Fruit fly (Drosophila melanogaster) whole organism, embryonic: ENCODE measurements around the gene CG5139.

Source experiments
- B-H2 ChIP-seq: fragments of 200-800 bp; sonication (Bioruptor generic); optimal IDR thresholded peaks from 2 replicates; lab custom pipeline; 2018; ENCODE audit warnings: missing biosample characterization, mild to moderate bottlenecking, missing genetic modification characterization
- Bgb ChIP-seq: fragments of 200-800 bp; sonication (Bioruptor generic); IDR thresholded peaks from 2 replicates; pipeline ENCODE4 v1.3.6; 2022; ENCODE audit warnings: missing biosample characterization, missing genetic modification characterization; ENCODE audit not compliant: partially characterized antibody
- Bteb2 ChIP-seq: fragments of 200-800 bp; sonication (Bioruptor generic); optimal IDR thresholded peaks from 2 replicates; lab custom pipeline; 2016; ENCODE audit warnings: missing biosample characterization, missing genetic modification characterization
- CG1024 ChIP-seq: fragments of 200-800 bp; sonication (Bioruptor generic); IDR thresholded peaks from 2 replicates; pipeline ENCODE4 v1.3.6; 2022; ENCODE audit warnings: missing biosample characterization, missing genetic modification characterization
- CG11085 ChIP-seq: fragments of 200-800 bp; sonication (Bioruptor generic); IDR thresholded peaks from 2 replicates; pipeline ENCODE4 v1.3.6; 2022; ENCODE audit warnings: missing biosample characterization, missing genetic modification characterization
- CG12659 ChIP-seq: fragments of 200-800 bp; sonication (Bioruptor generic); optimal IDR thresholded peaks from 3 replicates; lab custom pipeline; 2017; ENCODE audit warnings: mild to moderate bottlenecking, missing biosample characterization, missing genetic modification reagents, missing genetic modification characterization
- CG15514 ChIP-seq: fragments of 200-800 bp; sonication (Bioruptor generic); optimal IDR thresholded peaks from 3 replicates; lab custom pipeline; 2017; ENCODE audit warnings: missing biosample characterization, missing genetic modification characterization, mild to moderate bottlenecking, moderate library complexity, missing genetic modification reagents
- CG1603 ChIP-seq: fragments of 200-800 bp; sonication (Bioruptor generic); optimal IDR thresholded peaks from 2 replicates; lab custom pipeline; 2019; ENCODE audit warnings: missing biosample characterization, mild to moderate bottlenecking, missing genetic modification characterization, moderate library complexity
- CG16863 ChIP-seq: fragments of 200-800 bp; sonication (Bioruptor generic); optimal IDR thresholded peaks from 3 replicates; lab custom pipeline; 2016; ENCODE audit warnings: missing biosample characterization, missing genetic modification characterization
- CG17385 ChIP-seq: fragments of 200-800 bp; sonication (Bioruptor generic); optimal IDR thresholded peaks from 3 replicates; lab custom pipeline; 2018; ENCODE audit warnings: missing biosample characterization, mild to moderate bottlenecking, missing genetic modification characterization
- CG17829 ChIP-seq: fragments of 200-800 bp; optimal IDR thresholded peaks from 2 replicates; lab custom pipeline; 2019; ENCODE audit warnings: missing biosample characterization, mild to moderate bottlenecking, missing genetic modification characterization, moderate library complexity
- CG18262 ChIP-seq: fragments of 200-800 bp; optimal IDR thresholded peaks from 3 replicates; lab custom pipeline; 2019; ENCODE audit warnings: missing biosample characterization, mild to moderate bottlenecking, missing genetic modification characterization, moderate library complexity
- CG1832 ChIP-seq: fragments of 200-800 bp; sonication (Bioruptor generic); optimal IDR thresholded peaks from 2 replicates; lab custom pipeline; 2017; ENCODE audit warnings: missing biosample characterization, mild to moderate bottlenecking, missing genetic modification characterization, inconsistent platforms
- CG30020 ChIP-seq: fragments of 200-800 bp; optimal IDR thresholded peaks from 2 replicates; lab custom pipeline; 2019; ENCODE audit warnings: missing biosample characterization, mild to moderate bottlenecking, missing genetic modification characterization, moderate library complexity
- CG31224 ChIP-seq: fragments of 200-800 bp; sonication (Bioruptor generic); IDR thresholded peaks from 2 replicates; pipeline ENCODE4 v1.3.6; 2022; ENCODE audit warnings: missing biosample characterization, missing genetic modification characterization
- CG42726 ChIP-seq: fragments of 200-800 bp; sonication (Bioruptor generic); IDR thresholded peaks from 2 replicates; pipeline ENCODE4 v1.3.6; 2022; ENCODE audit warnings: missing biosample characterization, missing genetic modification characterization; ENCODE audit not compliant: partially characterized antibody
- CG4360 ChIP-seq: fragments of 200-800 bp; sonication (Bioruptor generic); IDR thresholded peaks from 2 replicates; pipeline ENCODE4 v1.3.6; 2022; ENCODE audit warnings: missing biosample characterization, missing genetic modification characterization
- CG7372 ChIP-seq: fragments of 200-800 bp; sonication (Bioruptor generic); IDR thresholded peaks from 2 replicates; pipeline ENCODE4 v1.3.6; 2022; ENCODE audit warnings: missing biosample characterization, missing genetic modification characterization
- CG9932 ChIP-seq: fragments of 200-800 bp; sonication (Bioruptor generic); IDR thresholded peaks from 2 replicates; pipeline ENCODE4 v1.3.6; 2022; ENCODE audit warnings: missing biosample characterization, missing genetic modification characterization
- CHES-1-like ChIP-seq: fragments of 200-800 bp; sonication (Bioruptor generic); optimal IDR thresholded peaks from 2 replicates; lab custom pipeline; 2016; ENCODE audit warnings: missing biosample characterization, missing genetic modification characterization
- Chrac-16 ChIP-seq: fragments of 200-800 bp; sonication (Bioruptor generic); optimal IDR thresholded peaks from 3 replicates; lab custom pipeline; 2016; ENCODE audit warnings: missing biosample characterization, missing genetic modification characterization
- Drgx ChIP-seq: fragments of 200-800 bp; sonication (Bioruptor generic); IDR thresholded peaks from 2 replicates; pipeline ENCODE4 v1.3.6; 2022; ENCODE audit warnings: missing biosample characterization, missing genetic modification characterization
- Ets65A ChIP-seq: fragments of 200-800 bp; sonication (Bioruptor generic); peaks from one replicate; lab custom pipeline; 2016; ENCODE audit warnings: missing biosample characterization, missing genetic modification characterization
- Fer1 ChIP-seq: fragments of 200-800 bp; sonication (Bioruptor generic); optimal IDR thresholded peaks from 2 replicates; lab custom pipeline; 2017; ENCODE audit warnings: missing biosample characterization, mild to moderate bottlenecking, missing genetic modification characterization
- HLH4C ChIP-seq: fragments of 200-800 bp; sonication (Bioruptor generic); IDR thresholded peaks from 3 replicates; pipeline ENCODE4 v1.3.6; 2022; ENCODE audit warnings: missing biosample characterization, missing genetic modification characterization; ENCODE audit not compliant: partially characterized antibody
- HmgZ ChIP-seq: fragments of 200-800 bp; sonication (Bioruptor generic); optimal IDR thresholded peaks from 2 replicates; lab custom pipeline; 2018; ENCODE audit warnings: missing biosample characterization, mild to moderate bottlenecking, missing genetic modification characterization
- MBD-R2 ChIP-seq: fragments of 200-800 bp; sonication (Bioruptor generic); IDR thresholded peaks from 2 replicates; pipeline ENCODE4 v1.3.6; 2022; ENCODE audit warnings: missing biosample characterization, missing genetic modification characterization
- NC2α ChIP-seq: fragments of 200-800 bp; sonication (Bioruptor generic); optimal IDR thresholded peaks from 2 replicates; lab custom pipeline; 2016; ENCODE audit warnings: missing biosample characterization, missing genetic modification characterization
- Pdp1 ChIP-seq, 2 experiments: fragments of 200-800 bp; sonication (Bioruptor generic); optimal IDR thresholded peaks; 3 replicates each; lab custom pipeline; 2016; ENCODE audit warnings: missing biosample characterization in 2 of 2, missing genetic modification characterization in 2 of 2, mild to moderate bottlenecking in 1 of 2, moderate library complexity in 1 of 2
- Sin3A ChIP-seq: fragments of >200 bp; optimal IDR thresholded peaks from 2 replicates; lab custom pipeline; 2018
- Xbp1 ChIP-seq: fragments of 200-800 bp; sonication (Bioruptor generic); optimal IDR thresholded peaks from 3 replicates; lab custom pipeline; 2016; ENCODE audit warnings: missing biosample characterization, mild to moderate bottlenecking, missing genetic modification characterization
- Xrp1 ChIP-seq: fragments of 200-800 bp; sonication (Bioruptor generic); IDR thresholded peaks from 2 replicates; pipeline ENCODE4 v1.3.6; 2022; ENCODE audit warnings: missing biosample characterization, missing genetic modification characterization
- YL-1 ChIP-seq: fragments of 200-800 bp; sonication (Bioruptor generic); optimal IDR thresholded peaks from 3 replicates; lab custom pipeline; 2017; ENCODE audit warnings: missing biosample characterization, mild to moderate bottlenecking, missing genetic modification characterization
- ara ChIP-seq: fragments of 200-800 bp; sonication (Bioruptor generic); IDR thresholded peaks from 2 replicates; pipeline ENCODE4 v1.3.6; 2022; ENCODE audit warnings: missing biosample characterization, missing genetic modification characterization
- bab2 ChIP-seq: fragments of 200-800 bp; sonication (Bioruptor generic); optimal IDR thresholded peaks from 2 replicates; lab custom pipeline; 2016; ENCODE audit warnings: missing biosample characterization, missing genetic modification characterization
- crc ChIP-seq: fragments of 200-800 bp; sonication (Bioruptor generic); optimal IDR thresholded peaks from 2 replicates; lab custom pipeline; 2016; ENCODE audit warnings: missing biosample characterization, missing genetic modification characterization
- crp ChIP-seq, 2 experiments: fragments of 200-800 bp; sonication (Bioruptor generic); optimal IDR thresholded peaks; 2 replicates in 1 of 2; 3 replicates in 1 of 2; lab custom pipeline; 2017; ENCODE audit warnings: missing biosample characterization in 2 of 2, missing genetic modification characterization in 2 of 2, mild to moderate bottlenecking in 1 of 2, moderate library complexity in 1 of 2
- dmrt11E ChIP-seq: fragments of 200-800 bp; sonication (Bioruptor generic); optimal IDR thresholded peaks from 3 replicates; lab custom pipeline; 2018; ENCODE audit warnings: missing biosample characterization, mild to moderate bottlenecking, missing genetic modification characterization, moderate library complexity
- gcm ChIP-seq: fragments of 200-800 bp; sonication (Bioruptor generic); optimal IDR thresholded peaks from 2 replicates; lab custom pipeline; 2019; ENCODE audit warnings: missing biosample characterization, mild to moderate bottlenecking, missing genetic modification characterization, moderate library complexity
- gt ChIP-seq: fragments of 200-800 bp; sonication (Bioruptor generic); IDR thresholded peaks from 2 replicates; pipeline ENCODE4 v1.3.6; 2022; ENCODE audit warnings: missing biosample characterization, missing genetic modification characterization
- her ChIP-seq: fragments of 200-800 bp; sonication (Bioruptor generic); optimal IDR thresholded peaks from 2 replicates; lab custom pipeline; 2016; ENCODE audit warnings: missing biosample characterization, missing genetic modification characterization
- hth ChIP-seq: fragments of >200 bp; optimal IDR thresholded peaks from 2 replicates; lab custom pipeline; 2017; ENCODE audit warnings: inconsistent platforms
- lola ChIP-seq, 3 experiments: fragments of >200 bp in 2 of 3; fragments of 200-800 bp in 1 of 3; sonication (Bioruptor generic) in 1 of 3; optimal IDR thresholded peaks; 2 replicates each; lab custom pipeline; 2017 to 2019; ENCODE audit warnings: missing biosample characterization in 3 of 3, missing genetic modification characterization in 3 of 3, mild to moderate bottlenecking in 1 of 3, moderate library complexity in 1 of 3
- pfk ChIP-seq: fragments of 200-800 bp; sonication (Bioruptor generic); optimal IDR thresholded peaks from 2 replicates; lab custom pipeline; 2018; ENCODE audit warnings: missing biosample characterization, mild to moderate bottlenecking, missing genetic modification characterization, moderate library complexity
- sob ChIP-seq: fragments of 200-800 bp; sonication (Bioruptor generic); IDR thresholded peaks from 2 replicates; pipeline ENCODE4 v1.3.6; 2022; ENCODE audit warnings: missing biosample characterization, missing genetic modification characterization
- ssp ChIP-seq: fragments of 200-800 bp; sonication (Bioruptor generic); IDR thresholded peaks from 2 replicates; pipeline ENCODE4 v1.3.6; 2022; ENCODE audit warnings: missing biosample characterization, missing genetic modification characterization
- stwl ChIP-seq: fragments of 200-800 bp; sonication (Bioruptor generic); optimal IDR thresholded peaks from 3 replicates; lab custom pipeline; 2018; ENCODE audit warnings: missing biosample characterization, mild to moderate bottlenecking, missing genetic modification characterization, moderate library complexity
- tin ChIP-seq: fragments of 200-800 bp; sonication (Bioruptor generic); optimal IDR thresholded peaks from 3 replicates; lab custom pipeline; 2016; ENCODE audit warnings: missing biosample characterization, missing genetic modification characterization
- tio ChIP-seq: fragments of 200-800 bp; sonication (Bioruptor generic); optimal IDR thresholded peaks from 2 replicates; lab custom pipeline; 2017; ENCODE audit warnings: missing biosample characterization, missing genetic modification characterization, inconsistent platforms
- vnd ChIP-seq: fragments of 200-800 bp; sonication (Bioruptor generic); IDR thresholded peaks from 3 replicates; pipeline ENCODE4 v1.3.6; 2022; ENCODE audit warnings: missing biosample characterization, missing genetic modification characterization; ENCODE audit not compliant: partially characterized antibody
- zen ChIP-seq: fragments of 200-800 bp; sonication (Bioruptor generic); optimal IDR thresholded peaks from 3 replicates; lab custom pipeline; 2018; ENCODE audit warnings: missing biosample characterization, mild to moderate bottlenecking, missing genetic modification characterization, moderate library complexity

CG5139 gene

dm6 chr2L:1150554-1150953 is 48.5 kb downstream of the CG5139 start, which contains the start of the genes Tfb4 and Vps29 (continued):
- TF ChIP-seq Drgx = 0 out of 2 replicates have a peak, but pooled peaks have one; percentile 34
- peak; percentile 58 for TF ChIP-seq CG15514 (GFP tag; lab: Kevin White, UChicago)
- TF ChIP-seq CG17385 (GFP tag; lab: Kevin White, UChicago) = no peak
- TF ChIP-seq stwl = peak; percentile 91
- TF ChIP-seq CG7372 (GFP tag; lab: Robert Waterston, UW) = no peak; the same call in 1 of the 2 replicates
- TF ChIP-seq NC2α = no peak
- TF ChIP-seq pfk (GFP tag; lab: Kevin White, UChicago) = no peak
- peak; percentile 49 for TF ChIP-seq Chrac-16
- TF ChIP-seq CG11085 (GFP tag; lab: Robert Waterston, UW) = peak; percentile 46; the same call in 1 of the 2 replicates
- TF ChIP-seq CG4360 (GFP tag; lab: Robert Waterston, UW) = no peak
- TF ChIP-seq CHES-1-like = peak; percentile 65
- TF ChIP-seq Xrp1 (GFP tag; lab: Robert Waterston, UW) = peak; percentile 64
- peak; percentile 2 for TF ChIP-seq YL-1 (GFP tag; lab: Kevin White, UChicago)
- TF ChIP-seq HLH4C (GFP tag; lab: Robert Waterston, UW) = peak; percentile 98
- TF ChIP-seq CG18262 (tag; lab: Kevin White, UChicago) = no peak
- no peak for TF ChIP-seq Sin3A
- peak; percentile 56 for TF ChIP-seq B-H2 (GFP tag; lab: Kevin White, UChicago)
- TF ChIP-seq CG1024 (GFP tag; lab: Robert Waterston, UW) = 0 out of 2 replicates have a peak, but pooled peaks have one; percentile 32
- TF ChIP-seq CG31224 (GFP tag; lab: Robert Waterston, UW) = peak; percentile 36; the same call in 1 of the 2 replicates
- TF ChIP-seq ssp (GFP tag; lab: Robert Waterston, UW) = no peak
- TF ChIP-seq CG9932 (GFP tag; lab: Robert Waterston, UW) = peak; percentile 87
- TF ChIP-seq sob (GFP tag; lab: Robert Waterston, UW) = peak; percentile 70
- TF ChIP-seq CG1832 = no peak
- peak; percentile 9; the same call in 1 of the 2 replicates for TF ChIP-seq ara (GFP tag; lab: Robert Waterston, UW)
- peak; percentile 67 for TF ChIP-seq tin
- peak; percentile 67 for TF ChIP-seq Xbp1 (GFP tag; lab: Kevin White, UChicago)
- peak; percentile 93 for TF ChIP-seq vnd
- TF ChIP-seq CG17829 (tag; lab: Kevin White, UChicago) = peak; percentile 60
- peak; percentile 53 to 58 for TF ChIP-seq Pdp1 (GFP tag; optimal IDR thresholded peaks at IDR 0.05; lab: Kevin White, UChicago)
- TF ChIP-seq HmgZ (tag; lab: Kevin White, UChicago) = peak; percentile 56
- TF ChIP-seq tio (GFP tag; lab: Kevin White, UChicago) = no peak
- TF ChIP-seq crc (GFP tag; lab: Kevin White, UChicago) = peak; percentile 7
- TF ChIP-seq MBD-R2 = peak; percentile 97
- peak in 1 of 2 experiments; percentile 61 for TF ChIP-seq crp (GFP tag; optimal IDR thresholded peaks at IDR 0.05; lab: Kevin White, UChicago)
- peak; percentile 21 for TF ChIP-seq gcm (GFP tag; lab: Kevin White, UChicago)
- TF ChIP-seq her (GFP tag; lab: Kevin White, UChicago) = peak; percentile 75
- TF ChIP-seq CG16863 (GFP tag; lab: Kevin White, UChicago) = peak; percentile 12
- no peak for TF ChIP-seq gt (GFP tag; lab: Robert Waterston, UW)
- TF ChIP-seq CG1603 = no peak
- no peak for TF ChIP-seq CG30020 (tag; lab: Kevin White, UChicago)
- peak; percentile 11 for TF ChIP-seq dmrt11E
- TF ChIP-seq bab2 (GFP tag; lab: Kevin White, UChicago) = peak; percentile 64
- TF ChIP-seq Fer1 (GFP tag; lab: Kevin White, UChicago) = peak; percentile 46
- TF ChIP-seq Bteb2 = peak; percentile 32
- TF ChIP-seq lola (GFP tag; optimal IDR thresholded peaks at IDR 0.05; lab: Kevin White, UChicago) = no peak
- peak; percentile 94 for TF ChIP-seq Ets65A (GFP tag; lab: Kevin White, UChicago)
- no peak for TF ChIP-seq zen (tag; lab: Kevin White, UChicago)
- peak; percentile 44 for TF ChIP-seq CG12659 (GFP tag; lab: Kevin White, UChicago)
- TF ChIP-seq Bgb (GFP tag; lab: Robert Waterston, UW) = peak; percentile 94
- peak; percentile 19; the same call in 1 of the 2 replicates for TF ChIP-seq CG42726 (GFP tag; lab: Robert Waterston, UW)
- TF ChIP-seq hth = no peak
